Worm (Caenorhabditis elegans): Measurements from ENCODE around the gene K05F1.8.
"Not testable (repeated sequence)": the region's sequence is repeated elsewhere in the genome, so short reads cannot be mapped to it uniquely, and the experiment has no call there.

DNA sequence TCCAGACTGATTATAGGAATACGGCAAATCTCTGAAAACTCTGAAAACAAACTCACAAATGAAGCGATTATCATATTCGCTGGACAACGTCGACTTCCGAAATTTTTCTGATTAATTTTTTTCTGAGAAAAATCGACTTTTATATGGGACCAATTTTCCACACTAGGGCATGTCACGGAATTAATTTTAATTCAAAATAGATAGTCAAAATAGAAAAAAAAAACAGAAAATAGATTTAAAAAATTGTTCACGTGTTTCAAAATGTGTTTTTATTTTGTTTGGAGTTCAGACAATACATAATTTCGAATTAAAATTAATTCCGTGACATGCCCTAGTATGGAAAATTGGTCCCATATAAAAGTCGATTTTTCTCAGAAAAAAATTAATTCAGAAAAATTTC is 41.8 kb downstream of the K05F1.8 start, which contains the start of the genes F10C1.3 and F10C1.23:
- not testable (repeated sequence) for TF ChIP-seq F23B12.7 (tag; optimal IDR thresholded peaks at IDR 0.05; ENCODE audit: insufficient read depth); sea-2 (GFP tag; IDR thresholded peaks at IDR 0.05); aptf-3 (GFP tag; IDR thresholded peaks at IDR 0.05); lsl-1 (GFP tag; optimal IDR thresholded peaks at IDR 0.05); K11D2.4 (GFP tag; IDR thresholded peaks at IDR 0.05); ztf-3 (GFP tag; optimal IDR thresholded peaks at IDR 0.05); egl-44 (GFP tag; IDR thresholded peaks at IDR 0.05); ets-4 (GFP tag; optimal IDR thresholded peaks at IDR 0.05)

Measured in whole organism, young adult.